Fruit fly (Drosophila melanogaster) whole organism, embryonic: ENCODE data around the gene Ccz1.

Source experiments
- Asciz ChIP-seq: fragments of 200-800 bp; sonication (Bioruptor generic); optimal IDR thresholded peaks from 2 replicates; lab custom pipeline; 2017; ENCODE audit warnings: missing biosample characterization, mild to moderate bottlenecking, missing genetic modification characterization, missing genetic modification reagents
- Awh ChIP-seq: fragments of 200-800 bp; sonication (Bioruptor generic); IDR thresholded peaks from 2 replicates; pipeline ENCODE4, ENCODE4 v1.3.6; 2022; ENCODE audit warnings: missing biosample characterization, missing genetic modification characterization
- CG10267 ChIP-seq: fragments of 200-800 bp; sonication (Bioruptor generic); optimal IDR thresholded peaks from 2 replicates; lab custom pipeline; 2018; ENCODE audit warnings: missing biosample characterization, mild to moderate bottlenecking, missing genetic modification characterization, moderate library complexity
- CG10979 ChIP-seq: fragments of 200-800 bp; sonication (Bioruptor generic); optimal IDR thresholded peaks from 2 replicates; lab custom pipeline; 2018; ENCODE audit warnings: missing biosample characterization, mild to moderate bottlenecking, missing genetic modification characterization, moderate library complexity
- CG11093 ChIP-seq: fragments of 200-800 bp; sonication (Bioruptor generic); IDR thresholded peaks from 3 replicates; pipeline ENCODE4 v1.3.6; 2022; ENCODE audit warnings: missing biosample characterization, missing genetic modification characterization
- CG11504 ChIP-seq: fragments of 200-800 bp; sonication (Bioruptor generic); optimal IDR thresholded peaks from 3 replicates; lab custom pipeline; 2019; ENCODE audit warnings: missing biosample characterization, mild to moderate bottlenecking, missing genetic modification characterization, moderate library complexity
- CG1233 ChIP-seq: fragments of 200-800 bp; sonication (Bioruptor generic); optimal IDR thresholded peaks from 4 replicates; lab custom pipeline; 2018; ENCODE audit warnings: missing biosample characterization, mild to moderate bottlenecking, missing genetic modification characterization
- CG12391 ChIP-seq: fragments of 200-800 bp; sonication (Bioruptor generic); optimal IDR thresholded peaks from 3 replicates; lab custom pipeline; 2018; ENCODE audit warnings: missing biosample characterization, mild to moderate bottlenecking, missing genetic modification characterization, moderate library complexity
- CG15601 ChIP-seq: fragments of 200-800 bp; sonication (Bioruptor generic); optimal IDR thresholded peaks from 3 replicates; lab custom pipeline; 2019; ENCODE audit warnings: missing biosample characterization, mild to moderate bottlenecking, missing genetic modification characterization, moderate library complexity
- CG1602 ChIP-seq: fragments of 200-800 bp; sonication (Bioruptor generic); optimal IDR thresholded peaks from 3 replicates; lab custom pipeline; 2016; ENCODE audit warnings: missing biosample characterization, missing genetic modification characterization
- CG1603 ChIP-seq: fragments of 200-800 bp; sonication (Bioruptor generic); optimal IDR thresholded peaks from 2 replicates; lab custom pipeline; 2019; ENCODE audit warnings: missing biosample characterization, mild to moderate bottlenecking, missing genetic modification characterization, moderate library complexity
- CG17568 ChIP-seq: fragments of 200-800 bp; sonication (Bioruptor generic); optimal IDR thresholded peaks from 2 replicates; lab custom pipeline; 2018; ENCODE audit warnings: missing biosample characterization, mild to moderate bottlenecking, missing genetic modification characterization, moderate library complexity
- CG2712 ChIP-seq: fragments of 200-800 bp; optimal IDR thresholded peaks from 3 replicates; lab custom pipeline; 2019; ENCODE audit warnings: missing biosample characterization, mild to moderate bottlenecking, missing genetic modification characterization, moderate library complexity
- CG34376 ChIP-seq: fragments of 200-800 bp; sonication (Bioruptor generic); optimal IDR thresholded peaks from 2 replicates; lab custom pipeline; 2018; ENCODE audit warnings: missing biosample characterization, mild to moderate bottlenecking, missing genetic modification characterization
- CG42726 ChIP-seq: fragments of 200-800 bp; sonication (Bioruptor generic); IDR thresholded peaks from 2 replicates; pipeline ENCODE4 v1.3.6; 2022; ENCODE audit warnings: missing biosample characterization, missing genetic modification characterization; ENCODE audit not compliant: partially characterized antibody
- CG8388 ChIP-seq: fragments of 200-800 bp; sonication (Bioruptor generic); optimal IDR thresholded peaks from 2 replicates; lab custom pipeline; 2019; ENCODE audit warnings: missing biosample characterization, mild to moderate bottlenecking, missing genetic modification characterization, moderate library complexity
- Dad ChIP-seq: fragments of 200-800 bp; sonication (Bioruptor generic); optimal IDR thresholded peaks from 3 replicates; lab custom pipeline; 2016; ENCODE audit warnings: missing biosample characterization, missing genetic modification characterization
- Dfd ChIP-seq, 2 experiments: fragments of >200 bp; optimal IDR thresholded peaks; 2 replicates each; lab custom pipeline; 2017; ENCODE audit warnings: missing biosample characterization in 2 of 2, missing genetic modification characterization in 2 of 2
- Drgx ChIP-seq: fragments of 200-800 bp; sonication (Bioruptor generic); IDR thresholded peaks from 2 replicates; pipeline ENCODE4 v1.3.6; 2022; ENCODE audit warnings: missing biosample characterization, missing genetic modification characterization
- ERR ChIP-seq: fragments of 200-800 bp; sonication (Bioruptor generic); optimal IDR thresholded peaks from 2 replicates; lab custom pipeline; 2016; ENCODE audit warnings: missing biosample characterization, missing genetic modification characterization
- Ets65A ChIP-seq: fragments of 200-800 bp; sonication (Bioruptor generic); peaks from one replicate; lab custom pipeline; 2016; ENCODE audit warnings: missing biosample characterization, missing genetic modification characterization
- Fer3 ChIP-seq: fragments of 200-800 bp; sonication (Bioruptor generic); optimal IDR thresholded peaks from 2 replicates; lab custom pipeline; 2018; ENCODE audit warnings: missing biosample characterization, mild to moderate bottlenecking, missing genetic modification characterization, moderate library complexity
- H2.0 ChIP-seq: fragments of 200-800 bp; sonication (Bioruptor generic); IDR thresholded peaks from 2 replicates; pipeline ENCODE4 v1.3.6; 2022; ENCODE audit warnings: missing biosample characterization, missing genetic modification characterization
- HLH54F ChIP-seq: fragments of 200-800 bp; sonication (Bioruptor generic); optimal IDR thresholded peaks from 3 replicates; lab custom pipeline; 2016; ENCODE audit warnings: missing biosample characterization, missing genetic modification characterization
- Lim3 ChIP-seq: fragments of 200-800 bp; sonication (Bioruptor generic); IDR thresholded peaks from 2 replicates; pipeline ENCODE4 v1.3.6; 2022; ENCODE audit warnings: missing biosample characterization, missing genetic modification characterization
- Med ChIP-seq: fragments of 200-800 bp; sonication (Bioruptor generic); peaks from one replicate; lab custom pipeline; 2016; ENCODE audit warnings: missing biosample characterization, missing genetic modification characterization, mild to moderate bottlenecking, inconsistent platforms, moderate library complexity
- Mrtf ChIP-seq: fragments of 200-800 bp; sonication (Bioruptor generic); IDR thresholded peaks from 3 replicates; pipeline ENCODE4 v1.3.6; 2022; ENCODE audit warnings: missing biosample characterization, missing genetic modification characterization
- Myb ChIP-seq: fragments of 200-800 bp; sonication (Bioruptor generic); optimal IDR thresholded peaks from 2 replicates; lab custom pipeline; 2016; ENCODE audit warnings: missing biosample characterization, missing genetic modification characterization
- Oaz ChIP-seq: fragments of 200-800 bp; sonication (Bioruptor generic); IDR thresholded peaks from 2 replicates; pipeline ENCODE4 v1.3.6; 2022; ENCODE audit warnings: missing biosample characterization, missing genetic modification characterization
- Xrp1 ChIP-seq: fragments of 200-800 bp; sonication (Bioruptor generic); IDR thresholded peaks from 2 replicates; pipeline ENCODE4 v1.3.6; 2022; ENCODE audit warnings: missing biosample characterization, missing genetic modification characterization
- bab2 ChIP-seq: fragments of 200-800 bp; sonication (Bioruptor generic); optimal IDR thresholded peaks from 2 replicates; lab custom pipeline; 2016; ENCODE audit warnings: missing biosample characterization, missing genetic modification characterization
- bowl ChIP-seq: fragments of 200-800 bp; sonication (Bioruptor generic); IDR thresholded peaks from 2 replicates; pipeline ENCODE4 v1.3.6; 2022; ENCODE audit warnings: missing biosample characterization, missing genetic modification characterization
- cg ChIP-seq: fragments of 200-800 bp; sonication (Bioruptor generic); optimal IDR thresholded peaks from 3 replicates; lab custom pipeline; 2019; ENCODE audit warnings: missing biosample characterization, mild to moderate bottlenecking, missing genetic modification characterization, moderate library complexity
- chinmo ChIP-seq: fragments of 200-800 bp; sonication (Bioruptor generic); IDR thresholded peaks from 4 replicates; pipeline ENCODE4 v1.3.6; 2022; ENCODE audit warnings: missing biosample characterization, missing genetic modification characterization; ENCODE audit not compliant: partially characterized antibody
- gsb ChIP-seq: fragments of 200-800 bp; sonication (Bioruptor generic); IDR thresholded peaks from 2 replicates; pipeline ENCODE4 v1.3.6; 2022; ENCODE audit warnings: missing biosample characterization, missing genetic modification characterization
- ken ChIP-seq: fragments of 200-800 bp; sonication (Bioruptor generic); IDR thresholded peaks from 3 replicates; pipeline ENCODE4 v1.3.6; 2022; ENCODE audit warnings: missing biosample characterization, missing genetic modification characterization
- pfk ChIP-seq: fragments of 200-800 bp; sonication (Bioruptor generic); optimal IDR thresholded peaks from 2 replicates; lab custom pipeline; 2018; ENCODE audit warnings: missing biosample characterization, mild to moderate bottlenecking, missing genetic modification characterization, moderate library complexity
- pzg ChIP-seq: fragments of 200-800 bp; sonication (Bioruptor generic); optimal IDR thresholded peaks from 3 replicates; lab custom pipeline; 2018; ENCODE audit warnings: missing biosample characterization, mild to moderate bottlenecking, missing genetic modification characterization, moderate library complexity
- row ChIP-seq: fragments of 200-800 bp; sonication (Bioruptor generic); IDR thresholded peaks from 3 replicates; pipeline ENCODE4 v1.3.6; 2022; ENCODE audit warnings: missing biosample characterization, missing genetic modification characterization
- sens ChIP-seq: fragments of 200-800 bp; sonication (Bioruptor generic); peaks from one replicate; lab custom pipeline; 2016; ENCODE audit warnings: missing biosample characterization, missing genetic modification characterization
- stwl ChIP-seq: fragments of 200-800 bp; sonication (Bioruptor generic); optimal IDR thresholded peaks from 3 replicates; lab custom pipeline; 2018; ENCODE audit warnings: missing biosample characterization, mild to moderate bottlenecking, missing genetic modification characterization, moderate library complexity
- trh ChIP-seq: fragments of 200-800 bp; sonication (Bioruptor generic); optimal IDR thresholded peaks from 2 replicates; lab custom pipeline; 2016; ENCODE audit warnings: missing biosample characterization, missing genetic modification characterization
- unpg ChIP-seq: fragments of 200-800 bp; sonication (Bioruptor generic); optimal IDR thresholded peaks from 3 replicates; lab custom pipeline; 2018; ENCODE audit warnings: missing biosample characterization, mild to moderate bottlenecking, missing genetic modification characterization, moderate library complexity
- zf30C ChIP-seq: fragments of 200-800 bp; sonication (Bioruptor generic); optimal IDR thresholded peaks from 3 replicates; lab custom pipeline; 2018; ENCODE audit warnings: missing biosample characterization, mild to moderate bottlenecking, missing genetic modification characterization
- zfh1 ChIP-seq: fragments of 200-800 bp; sonication (Bioruptor generic); IDR thresholded peaks from 3 replicates; pipeline ENCODE4 v1.3.6; 2022; ENCODE audit warnings: missing biosample characterization, missing genetic modification characterization

The Ccz1 gene

dm6 chr3L:3868014-3868413, 30.9 kb downstream of the Ccz1 start (continued):
- TF ChIP-seq pzg (GFP tag; lab: Kevin White, UChicago) = no peak
- TF ChIP-seq Oaz = no peak
- TF ChIP-seq Dad (GFP tag; lab: Kevin White, UChicago) = no peak
- no peak for TF ChIP-seq gsb (GFP tag; lab: Robert Waterston, UW)
- peak; percentile 69 for TF ChIP-seq Drgx (GFP tag; lab: Robert Waterston, UW)
- no peak for TF ChIP-seq pfk (GFP tag; lab: Kevin White, UChicago)
- no peak for TF ChIP-seq stwl
- TF ChIP-seq ken (GFP tag; lab: Robert Waterston, UW) = no peak
- TF ChIP-seq bowl (GFP tag; lab: Robert Waterston, UW) = no peak
- TF ChIP-seq Asciz (GFP tag; lab: Kevin White, UChicago) = no peak
- TF ChIP-seq ERR (GFP tag; lab: Kevin White, UChicago) = no peak
- 0 out of 2 replicates have a peak, but pooled peaks have one; percentile 20 for TF ChIP-seq H2.0 (GFP tag; lab: Robert Waterston, UW)
- TF ChIP-seq Fer3 (tag; lab: Kevin White, UChicago) = no peak
- TF ChIP-seq Dfd (GFP tag; optimal IDR thresholded peaks at IDR 0.05; lab: Kevin White, UChicago) = no peak
- no peak for TF ChIP-seq cg (GFP tag; lab: Kevin White, UChicago)
- TF ChIP-seq CG15601 (tag; lab: Kevin White, UChicago) = no peak
- TF ChIP-seq HLH54F (GFP tag; lab: Kevin White, UChicago) = no peak

- TF ChIP-seq CG11504 (tag; lab: Kevin White, UChicago) = peak; percentile 89
- no peak for TF ChIP-seq CG34376 (GFP tag; lab: Kevin White, UChicago)
- no peak for TF ChIP-seq CG1233 (GFP tag; lab: Kevin White, UChicago)
- no peak for TF ChIP-seq trh (GFP tag; lab: Kevin White, UChicago)
- TF ChIP-seq Lim3 = no peak
- TF ChIP-seq Dfd (GFP tag; optimal IDR thresholded peaks at IDR 0.05; lab: Kevin White, UChicago) = peak in 1 of 2 experiments; percentile 36
- TF ChIP-seq Ets65A = peak; percentile 73
- TF ChIP-seq Med (GFP tag; lab: Kevin White, UChicago) = peak; percentile 1
- TF ChIP-seq sens (GFP tag; lab: Kevin White, UChicago) = peak; percentile 3
- 0 out of 4 replicates have a peak, but pooled peaks have one; percentile 12 for TF ChIP-seq chinmo (GFP tag; lab: Robert Waterston, UW)
These were observed 32.5 kb downstream of the Ccz1 start for dm6 chr3L:3866429-3866828.

dm6 chr3L:3865290-3865891, 33.6 kb downstream of the Ccz1 start:
- peak; percentile 17 for TF ChIP-seq CG11504 (tag; lab: Kevin White, UChicago)
- no peak for TF ChIP-seq CG42726 (GFP tag; lab: Robert Waterston, UW)
- TF ChIP-seq Awh (GFP tag; lab: Robert Waterston, UW) = peak; percentile 50; the same call in 1 of the 2 replicates

dm6 chr3L:3863462-3863861, 35.5 kb downstream of the Ccz1 start:
- TF ChIP-seq CG10267 (peak; percentile 16), sens (GFP tag; lab: Kevin White, UChicago) (peak; percentile 63), CG2712 (peak; percentile 34), zf30C (peak; percentile 46), CG1603 (peak; percentile 10), CG10979 (peak; percentile 26), CG8388 (peak; percentile 6), Xrp1 (peak; percentile 51; the same call in 1 of the 2 replicates), Mrtf (GFP tag; lab: Robert Waterston, UW) (no peak), zfh1 (GFP tag; lab: Robert Waterston, UW) (0 out of 3 replicates have a peak, but pooled peaks have one; percentile 32), CG17568 (GFP tag; lab: Kevin White, UChicago) (no peak), HLH54F (GFP tag; lab: Kevin White, UChicago) (no peak), CG1602 (no peak), row (GFP tag; lab: Robert Waterston, UW) (peak; percentile 23; the same call in 1 of the 3 replicates), unpg (GFP tag; lab: Kevin White, UChicago) (peak; percentile 25), CG11093 (GFP tag; lab: Robert Waterston, UW) (0 out of 3 replicates have a peak, but pooled peaks have one; percentile 13), CG12391 (peak; percentile 17), Myb (GFP tag; lab: Kevin White, UChicago) (no peak), bab2 (GFP tag; lab: Kevin White, UChicago) (no peak)
